Fruit fly (Drosophila melanogaster) whole organism, embryonic: ENCODE results near the gene Ldsdh1.
A peak's percentile ranks its signal among the peaks of the same experiment; 100 is the strongest.

ENCODE experiments used
- Asciz ChIP-seq: fragments of 200-800 bp; sonication (Bioruptor generic); optimal IDR thresholded peaks from 2 replicates; lab custom pipeline; 2017; ENCODE audit warnings: missing biosample characterization, mild to moderate bottlenecking, missing genetic modification characterization, missing genetic modification reagents
- Awh ChIP-seq: fragments of 200-800 bp; sonication (Bioruptor generic); IDR thresholded peaks from 2 replicates; pipeline ENCODE4, ENCODE4 v1.3.6; 2022; ENCODE audit warnings: missing biosample characterization, missing genetic modification characterization
- B-H2 ChIP-seq: fragments of 200-800 bp; sonication (Bioruptor generic); optimal IDR thresholded peaks from 2 replicates; lab custom pipeline; 2018; ENCODE audit warnings: missing biosample characterization, mild to moderate bottlenecking, missing genetic modification characterization
- BEAF-32 ChIP-seq: fragments of 200-800 bp; sonication (Bioruptor generic); optimal IDR thresholded peaks from 3 replicates; lab custom pipeline; 2017; ENCODE audit warnings: missing biosample characterization, missing genetic modification characterization, mild to moderate bottlenecking, moderate library complexity, missing genetic modification reagents
- CG10209 ChIP-seq: fragments of 200-800 bp; sonication (Bioruptor generic); optimal IDR thresholded peaks from 3 replicates; lab custom pipeline; 2017; ENCODE audit warnings: missing biosample characterization, mild to moderate bottlenecking, missing genetic modification characterization, missing genetic modification reagents
- CG10565 ChIP-seq: fragments of 200-800 bp; sonication (Bioruptor generic); optimal IDR thresholded peaks from 3 replicates; lab custom pipeline; 2016; ENCODE audit warnings: missing biosample characterization, mild to moderate bottlenecking, missing genetic modification characterization
- CG11085 ChIP-seq: fragments of 200-800 bp; sonication (Bioruptor generic); IDR thresholded peaks from 2 replicates; pipeline ENCODE4 v1.3.6; 2022; ENCODE audit warnings: missing biosample characterization, missing genetic modification characterization
- CG11093 ChIP-seq: fragments of 200-800 bp; sonication (Bioruptor generic); IDR thresholded peaks from 3 replicates; pipeline ENCODE4 v1.3.6; 2022; ENCODE audit warnings: missing biosample characterization, missing genetic modification characterization
- CG12219 ChIP-seq: fragments of 200-800 bp; sonication (Bioruptor generic); optimal IDR thresholded peaks from 3 replicates; lab custom pipeline; 2018; ENCODE audit warnings: missing biosample characterization, mild to moderate bottlenecking, missing genetic modification characterization
- CG13775 ChIP-seq: fragments of 200-800 bp; sonication (Bioruptor generic); optimal IDR thresholded peaks from 3 replicates; lab custom pipeline; 2017; ENCODE audit warnings: missing biosample characterization, mild to moderate bottlenecking, missing genetic modification characterization
- CG14710 ChIP-seq: fragments of 200-800 bp; sonication (Bioruptor generic); optimal IDR thresholded peaks from 3 replicates; lab custom pipeline; 2019; ENCODE audit warnings: missing biosample characterization, mild to moderate bottlenecking, missing genetic modification characterization, moderate library complexity
- CG17186 ChIP-seq: fragments of 200-800 bp; sonication (Bioruptor generic); optimal IDR thresholded peaks from 3 replicates; lab custom pipeline; 2017; ENCODE audit warnings: missing biosample characterization, missing genetic modification reagents, missing genetic modification characterization
- CG2875 ChIP-seq: fragments of 200-800 bp; sonication (Bioruptor generic); optimal IDR thresholded peaks from 2 replicates; lab custom pipeline; 2017; ENCODE audit warnings: missing biosample characterization, mild to moderate bottlenecking, missing genetic modification characterization, missing genetic modification reagents
- CG31388 ChIP-seq: fragments of 200-800 bp; sonication (Bioruptor generic); optimal IDR thresholded peaks from 2 replicates; lab custom pipeline; 2016; ENCODE audit warnings: missing biosample characterization, missing genetic modification characterization
- CG32767 ChIP-seq: fragments of 200-800 bp; sonication (Bioruptor generic); IDR thresholded peaks from 2 replicates; pipeline ENCODE4 v1.3.6; 2022; ENCODE audit warnings: missing biosample characterization, missing genetic modification characterization
- CG3281 ChIP-seq: fragments of 200-800 bp; sonication (Bioruptor generic); optimal IDR thresholded peaks from 3 replicates; lab custom pipeline; 2017; ENCODE audit warnings: missing biosample characterization, mild to moderate bottlenecking, missing genetic modification characterization
- CG34376 ChIP-seq: fragments of 200-800 bp; sonication (Bioruptor generic); optimal IDR thresholded peaks from 2 replicates; lab custom pipeline; 2018; ENCODE audit warnings: missing biosample characterization, mild to moderate bottlenecking, missing genetic modification characterization
- CG34422 ChIP-seq: fragments of 200-800 bp; sonication (Bioruptor generic); IDR thresholded peaks from 3 replicates; pipeline ENCODE4 v1.3.6; 2022; ENCODE audit warnings: missing biosample characterization, missing genetic modification characterization
- CG42726 ChIP-seq: fragments of 200-800 bp; sonication (Bioruptor generic); IDR thresholded peaks from 2 replicates; pipeline ENCODE4 v1.3.6; 2022; ENCODE audit warnings: missing biosample characterization, missing genetic modification characterization; ENCODE audit not compliant: partially characterized antibody
- CG4854 ChIP-seq: fragments of 200-800 bp; sonication (Bioruptor generic); optimal IDR thresholded peaks from 2 replicates; lab custom pipeline; 2016; ENCODE audit warnings: missing biosample characterization, missing genetic modification characterization, inconsistent platforms
- CG5180 ChIP-seq: fragments of 200-800 bp; sonication (Bioruptor generic); optimal IDR thresholded peaks from 3 replicates; lab custom pipeline; 2017; ENCODE audit warnings: missing biosample characterization, missing genetic modification characterization, mild to moderate bottlenecking, moderate library complexity, missing genetic modification reagents
- CG6791 ChIP-seq: fragments of 200-800 bp; sonication (Bioruptor generic); IDR thresholded peaks from 3 replicates; pipeline ENCODE4 v1.3.6; 2022; ENCODE audit warnings: missing biosample characterization, missing genetic modification characterization; ENCODE audit not compliant: partially characterized antibody
- CG7271 ChIP-seq: fragments of 200-800 bp; sonication (Bioruptor generic); optimal IDR thresholded peaks from 2 replicates; lab custom pipeline; 2018; ENCODE audit warnings: missing biosample characterization, mild to moderate bottlenecking, missing genetic modification characterization, moderate library complexity
- CG9727 ChIP-seq: fragments of 200-800 bp; sonication (Bioruptor generic); optimal IDR thresholded peaks from 3 replicates; lab custom pipeline; 2017; ENCODE audit warnings: missing biosample characterization, mild to moderate bottlenecking, missing genetic modification characterization
- CoRest ChIP-seq: fragments of 200-800 bp; sonication (Bioruptor generic); optimal IDR thresholded peaks from 3 replicates; lab custom pipeline; 2018; ENCODE audit warnings: missing biosample characterization, mild to moderate bottlenecking, missing genetic modification characterization, moderate library complexity
- Dad ChIP-seq: fragments of 200-800 bp; sonication (Bioruptor generic); optimal IDR thresholded peaks from 3 replicates; lab custom pipeline; 2016; ENCODE audit warnings: missing biosample characterization, missing genetic modification characterization
- Deaf1 ChIP-seq: fragments of 200-800 bp; optimal IDR thresholded peaks from 3 replicates; lab custom pipeline; 2019; ENCODE audit warnings: missing biosample characterization, mild to moderate bottlenecking, missing genetic modification characterization, moderate library complexity
- Doc3 ChIP-seq: fragments of 200-800 bp; sonication (Bioruptor generic); IDR thresholded peaks from 3 replicates; pipeline ENCODE4 v1.3.6; 2022; ENCODE audit warnings: missing biosample characterization, missing genetic modification characterization; ENCODE audit not compliant: partially characterized antibody
- Gug ChIP-seq: fragments of 200-800 bp; sonication (Bioruptor generic); IDR thresholded peaks from 4 replicates; pipeline ENCODE4 v1.3.6; 2022; ENCODE audit warnings: missing biosample characterization, missing genetic modification characterization
- Hey ChIP-seq: fragments of 200-800 bp; sonication (Bioruptor generic); optimal IDR thresholded peaks from 3 replicates; lab custom pipeline; 2018; ENCODE audit warnings: missing biosample characterization, mild to moderate bottlenecking, missing genetic modification characterization
- HmgZ ChIP-seq: fragments of 200-800 bp; sonication (Bioruptor generic); optimal IDR thresholded peaks from 2 replicates; lab custom pipeline; 2018; ENCODE audit warnings: missing biosample characterization, mild to moderate bottlenecking, missing genetic modification characterization
- Lim3 ChIP-seq: fragments of 200-800 bp; sonication (Bioruptor generic); IDR thresholded peaks from 2 replicates; pipeline ENCODE4 v1.3.6; 2022; ENCODE audit warnings: missing biosample characterization, missing genetic modification characterization
- Side ChIP-seq: fragments of 200-800 bp; sonication (Bioruptor generic); optimal IDR thresholded peaks from 2 replicates; lab custom pipeline; 2016; ENCODE audit warnings: missing biosample characterization, missing genetic modification characterization
- ac ChIP-seq: fragments of 200-800 bp; sonication (Bioruptor generic); optimal IDR thresholded peaks from 3 replicates; lab custom pipeline; 2017; ENCODE audit warnings: missing biosample characterization, mild to moderate bottlenecking, missing genetic modification characterization
- chn ChIP-seq: fragments of 200-800 bp; sonication (Bioruptor generic); optimal IDR thresholded peaks from 2 replicates; lab custom pipeline; 2016; ENCODE audit warnings: missing biosample characterization, missing genetic modification characterization
- emc ChIP-seq: fragments of 200-800 bp; sonication (Bioruptor generic); optimal IDR thresholded peaks from 2 replicates; lab custom pipeline; 2016; ENCODE audit warnings: missing biosample characterization, missing genetic modification characterization
- gce ChIP-seq: fragments of 200-800 bp; sonication (Bioruptor generic); IDR thresholded peaks from 3 replicates; pipeline ENCODE4 v1.3.6; 2022; ENCODE audit warnings: missing biosample characterization, missing genetic modification characterization
- gsb-n ChIP-seq: fragments of 200-800 bp; sonication (Bioruptor generic); optimal IDR thresholded peaks from 3 replicates; lab custom pipeline; 2018; ENCODE audit warnings: missing biosample characterization, mild to moderate bottlenecking, missing genetic modification characterization
- h ChIP-seq: fragments of >200 bp; optimal IDR thresholded peaks from 2 replicates; lab custom pipeline; 2017
- jigr1 ChIP-seq: fragments of 200-800 bp; sonication (Bioruptor generic); IDR thresholded peaks from 3 replicates; pipeline ENCODE4 v1.3.6; 2022; ENCODE audit warnings: missing biosample characterization, missing genetic modification characterization
- jumu ChIP-seq: fragments of 200-800 bp; sonication (Bioruptor generic); optimal IDR thresholded peaks from 3 replicates; lab custom pipeline; 2016; ENCODE audit warnings: missing biosample characterization, missing genetic modification characterization
- kay ChIP-seq: fragments of 200-800 bp; sonication (Bioruptor generic); optimal IDR thresholded peaks from 2 replicates; lab custom pipeline; 2016; ENCODE audit warnings: missing biosample characterization, missing genetic modification characterization
- lbe ChIP-seq: fragments of 200-800 bp; sonication (Bioruptor generic); optimal IDR thresholded peaks from 2 replicates; lab custom pipeline; 2016; ENCODE audit warnings: missing biosample characterization, mild to moderate bottlenecking, missing genetic modification characterization
- mld ChIP-seq: fragments of 200-800 bp; sonication (Bioruptor generic); IDR thresholded peaks from 3 replicates; pipeline ENCODE4 v1.3.6; 2022; ENCODE audit warnings: missing biosample characterization, missing genetic modification characterization; ENCODE audit not compliant: partially characterized antibody
- nom ChIP-seq: fragments of 200-800 bp; sonication (Bioruptor generic); optimal IDR thresholded peaks from 2 replicates; lab custom pipeline; 2017; ENCODE audit warnings: missing biosample characterization, missing genetic modification characterization, mild to moderate bottlenecking, moderate library complexity, missing genetic modification reagents
- org-1 ChIP-seq: fragments of 200-800 bp; sonication (Bioruptor generic); optimal IDR thresholded peaks from 2 replicates; lab custom pipeline; 2017; ENCODE audit warnings: missing biosample characterization, missing genetic modification characterization
- sisA ChIP-seq: fragments of 200-800 bp; sonication (Bioruptor generic); IDR thresholded peaks from 2 replicates; pipeline ENCODE4 v1.3.6; 2022; ENCODE audit warnings: missing biosample characterization, missing genetic modification characterization
- sqz ChIP-seq: fragments of 200-800 bp; sonication (Bioruptor generic); optimal IDR thresholded peaks from 3 replicates; lab custom pipeline; 2018; ENCODE audit warnings: missing biosample characterization, mild to moderate bottlenecking, missing genetic modification characterization
- trem ChIP-seq: fragments of 200-800 bp; optimal IDR thresholded peaks from 3 replicates; lab custom pipeline; 2019; ENCODE audit warnings: missing biosample characterization, mild to moderate bottlenecking, missing genetic modification characterization, moderate library complexity

Ldsdh1 gene

dm6 chrX:8101479-8102198 lies 20.2 kb upstream of the Ldsdh1 start, which contains the start of gene CG2258 (continued):
- no peak for TF ChIP-seq CG7271
- TF ChIP-seq gce (GFP tag; lab: Robert Waterston, UW): peak; percentile 79
- TF ChIP-seq Hey (tag; lab: Kevin White, UChicago): peak; percentile 48
- TF ChIP-seq h (lab: Kevin White, UChicago): no peak
- peak; percentile 78 for TF ChIP-seq CG10209 (GFP tag; lab: Kevin White, UChicago)
- peak; percentile 76 for TF ChIP-seq Awh (GFP tag; lab: Robert Waterston, UW)
- TF ChIP-seq CG12219 (GFP tag; lab: Kevin White, UChicago): peak; percentile 86
- peak; percentile 37; the same call in 1 of the 3 replicates for TF ChIP-seq Doc3
- TF ChIP-seq BEAF-32 (GFP tag; lab: Kevin White, UChicago): peak; percentile 22
- no peak for TF ChIP-seq CG17186
- TF ChIP-seq mld (GFP tag; lab: Robert Waterston, UW): no peak
- peak; percentile 82 for TF ChIP-seq Asciz (GFP tag; lab: Kevin White, UChicago)
- no peak for TF ChIP-seq CG10565 (GFP tag; lab: Kevin White, UChicago)
- TF ChIP-seq nom (GFP tag; lab: Kevin White, UChicago): peak; percentile 83
- TF ChIP-seq sqz: peak; percentile 82
- TF ChIP-seq CG3281: peak; percentile 81
- TF ChIP-seq jumu (GFP tag; lab: Kevin White, UChicago): no peak
- TF ChIP-seq CG4854 (GFP tag; lab: Kevin White, UChicago): peak; percentile 46
- peak; percentile 71 for TF ChIP-seq CG14710
- TF ChIP-seq jigr1 (GFP tag; lab: Robert Waterston, UW): peak; percentile 82
- TF ChIP-seq CG9727 (GFP tag; lab: Kevin White, UChicago): peak; percentile 67
- peak; percentile 85 for TF ChIP-seq Gug
- TF ChIP-seq emc (GFP tag; lab: Kevin White, UChicago): peak; percentile 12
- peak; percentile 60 for TF ChIP-seq Deaf1 (tag; lab: Kevin White, UChicago)
- no peak for TF ChIP-seq CG6791 (GFP tag; lab: Robert Waterston, UW)
- TF ChIP-seq CG11085 (GFP tag; lab: Robert Waterston, UW): peak; percentile 44; the same call in 1 of the 2 replicates
- TF ChIP-seq CG11093 (GFP tag; lab: Robert Waterston, UW): peak; percentile 72; the same call in 2 of the 3 replicates
- TF ChIP-seq B-H2: peak; percentile 54
- TF ChIP-seq HmgZ (tag; lab: Kevin White, UChicago): peak; percentile 73
- TF ChIP-seq CG13775 (GFP tag; lab: Kevin White, UChicago): peak; percentile 53
- TF ChIP-seq lbe (GFP tag; lab: Kevin White, UChicago): peak; percentile 37
- TF ChIP-seq CG5180 (GFP tag; lab: Kevin White, UChicago): peak; percentile 64
- peak; percentile 68 for TF ChIP-seq CG31388
- peak; percentile 40 for TF ChIP-seq CG34376 (GFP tag; lab: Kevin White, UChicago)
- TF ChIP-seq CG32767: peak; percentile 76
- TF ChIP-seq CoRest: peak; percentile 87
- TF ChIP-seq trem: peak; percentile 96
- no peak for TF ChIP-seq ac (GFP tag; lab: Kevin White, UChicago)
- peak; percentile 47 for TF ChIP-seq org-1 (GFP tag; lab: Kevin White, UChicago)
- TF ChIP-seq gsb-n (tag; lab: Kevin White, UChicago): peak; percentile 76
- TF ChIP-seq CG2875 (GFP tag; lab: Kevin White, UChicago): peak; percentile 84
- TF ChIP-seq Side (GFP tag; lab: Kevin White, UChicago): no peak
- peak; percentile 43; the same call in 1 of the 2 replicates for TF ChIP-seq Lim3 (GFP tag; lab: Robert Waterston, UW)
- no peak for TF ChIP-seq kay (GFP tag; lab: Kevin White, UChicago)
- TF ChIP-seq Dad: no peak
- peak; percentile 89 for TF ChIP-seq CG34422 (GFP tag; lab: Robert Waterston, UW)
- TF ChIP-seq CG42726 (GFP tag; lab: Robert Waterston, UW): no peak
- TF ChIP-seq chn (GFP tag; lab: Kevin White, UChicago): peak; percentile 77
- peak; percentile 89 for TF ChIP-seq sisA (GFP tag; lab: Robert Waterston, UW)
